Fruit fly (Drosophila melanogaster) whole organism, embryonic: ENCODE measurements around the gene pbl.

Source experiments
- B-H1 ChIP-seq: fragments of 200-800 bp; sonication (Bioruptor generic); IDR thresholded peaks from 3 replicates; pipeline ENCODE4 v1.3.6; 2022; ENCODE audit warnings: missing biosample characterization, missing genetic modification characterization
- BtbVII ChIP-seq: fragments of 200-800 bp; sonication (Bioruptor generic); optimal IDR thresholded peaks from 3 replicates; lab custom pipeline; 2017; ENCODE audit warnings: missing biosample characterization, mild to moderate bottlenecking, missing genetic modification characterization
- CG10267 ChIP-seq: fragments of 200-800 bp; sonication (Bioruptor generic); optimal IDR thresholded peaks from 2 replicates; lab custom pipeline; 2018; ENCODE audit warnings: missing biosample characterization, mild to moderate bottlenecking, missing genetic modification characterization, moderate library complexity
- CG10654 ChIP-seq: fragments of 200-800 bp; sonication (Bioruptor generic); optimal IDR thresholded peaks from 2 replicates; lab custom pipeline; 2016; ENCODE audit warnings: missing biosample characterization, missing genetic modification characterization
- CG12236 ChIP-seq: fragments of 200-800 bp; sonication (Bioruptor generic); optimal IDR thresholded peaks from 2 replicates; lab custom pipeline; 2016; ENCODE audit warnings: missing biosample characterization, missing genetic modification characterization
- CG12659 ChIP-seq: fragments of 200-800 bp; sonication (Bioruptor generic); optimal IDR thresholded peaks from 3 replicates; lab custom pipeline; 2017; ENCODE audit warnings: mild to moderate bottlenecking, missing biosample characterization, missing genetic modification reagents, missing genetic modification characterization
- CG12744 ChIP-seq: fragments of 200-800 bp; sonication (Bioruptor generic); optimal IDR thresholded peaks from 2 replicates; lab custom pipeline; 2016; ENCODE audit warnings: missing biosample characterization, missing genetic modification characterization
- CG13296 ChIP-seq: fragments of 200-800 bp; sonication (Bioruptor generic); optimal IDR thresholded peaks from 3 replicates; lab custom pipeline; 2018; ENCODE audit warnings: missing biosample characterization, mild to moderate bottlenecking, missing genetic modification characterization
- CG13424 ChIP-seq: fragments of 200-800 bp; sonication (Bioruptor generic); optimal IDR thresholded peaks from 2 replicates; lab custom pipeline; 2019; ENCODE audit warnings: missing biosample characterization, mild to moderate bottlenecking, missing genetic modification characterization, moderate library complexity
- CG16815 ChIP-seq: fragments of 200-800 bp; sonication (Bioruptor generic); optimal IDR thresholded peaks from 3 replicates; lab custom pipeline; 2017; ENCODE audit warnings: missing biosample characterization, mild to moderate bottlenecking, missing genetic modification characterization
- CG17359 ChIP-seq: fragments of 200-800 bp; sonication (Bioruptor generic); optimal IDR thresholded peaks from 3 replicates; lab custom pipeline; 2018; ENCODE audit warnings: missing biosample characterization, mild to moderate bottlenecking, missing genetic modification characterization, moderate library complexity
- CG18599 ChIP-seq: fragments of 200-800 bp; sonication (Bioruptor generic); optimal IDR thresholded peaks from 3 replicates; lab custom pipeline; 2017; ENCODE audit warnings: missing biosample characterization, missing genetic modification characterization, mild to moderate bottlenecking, moderate library complexity, missing genetic modification reagents
- CG2120 ChIP-seq: fragments of 200-800 bp; sonication (Bioruptor generic); optimal IDR thresholded peaks from 3 replicates; lab custom pipeline; 2016; ENCODE audit warnings: missing biosample characterization, missing genetic modification characterization
- CG2712 ChIP-seq: fragments of 200-800 bp; optimal IDR thresholded peaks from 3 replicates; lab custom pipeline; 2019; ENCODE audit warnings: missing biosample characterization, mild to moderate bottlenecking, missing genetic modification characterization, moderate library complexity
- CG2875 ChIP-seq: fragments of 200-800 bp; sonication (Bioruptor generic); optimal IDR thresholded peaks from 2 replicates; lab custom pipeline; 2017; ENCODE audit warnings: missing biosample characterization, mild to moderate bottlenecking, missing genetic modification characterization, missing genetic modification reagents
- CG33557 ChIP-seq: fragments of 200-800 bp; sonication (Bioruptor generic); optimal IDR thresholded peaks from 2 replicates; lab custom pipeline; 2019; ENCODE audit warnings: missing biosample characterization, mild to moderate bottlenecking, missing genetic modification characterization, moderate library complexity
- CG4820 ChIP-seq: fragments of 200-800 bp; sonication (Bioruptor generic); optimal IDR thresholded peaks from 3 replicates; lab custom pipeline; 2016; ENCODE audit warnings: missing biosample characterization, missing genetic modification characterization
- CG8281 ChIP-seq: fragments of 200-800 bp; sonication (Bioruptor generic); optimal IDR thresholded peaks from 2 replicates; lab custom pipeline; 2018; ENCODE audit warnings: missing biosample characterization, mild to moderate bottlenecking, missing genetic modification characterization, moderate library complexity
- CoRest ChIP-seq: fragments of 200-800 bp; sonication (Bioruptor generic); optimal IDR thresholded peaks from 3 replicates; lab custom pipeline; 2018; ENCODE audit warnings: missing biosample characterization, mild to moderate bottlenecking, missing genetic modification characterization, moderate library complexity
- HHEX ChIP-seq: fragments of 200-800 bp; sonication (Bioruptor generic); optimal IDR thresholded peaks from 3 replicates; lab custom pipeline; 2017; ENCODE audit warnings: missing biosample characterization, mild to moderate bottlenecking, missing genetic modification characterization, missing genetic modification reagents
- Max ChIP-seq: fragments of 200-800 bp; sonication (Bioruptor generic); optimal IDR thresholded peaks from 2 replicates; lab custom pipeline; 2016; ENCODE audit warnings: missing biosample characterization, mild to moderate bottlenecking, missing genetic modification characterization
- Med ChIP-seq: fragments of 200-800 bp; sonication (Bioruptor generic); peaks from one replicate; lab custom pipeline; 2016; ENCODE audit warnings: missing biosample characterization, missing genetic modification characterization, mild to moderate bottlenecking, inconsistent platforms, moderate library complexity
- PHDP ChIP-seq: fragments of 200-800 bp; sonication (Bioruptor generic); optimal IDR thresholded peaks from 3 replicates; lab custom pipeline; 2018; ENCODE audit warnings: missing biosample characterization, mild to moderate bottlenecking, missing genetic modification characterization, moderate library complexity
- Pdp1 ChIP-seq, 2 experiments: fragments of 200-800 bp; sonication (Bioruptor generic); optimal IDR thresholded peaks; 3 replicates each; lab custom pipeline; 2016; ENCODE audit warnings: missing biosample characterization in 2 of 2, missing genetic modification characterization in 2 of 2, mild to moderate bottlenecking in 1 of 2, moderate library complexity in 1 of 2
- Xrp1 ChIP-seq: fragments of 200-800 bp; sonication (Bioruptor generic); IDR thresholded peaks from 2 replicates; pipeline ENCODE4 v1.3.6; 2022; ENCODE audit warnings: missing biosample characterization, missing genetic modification characterization
- az2 ChIP-seq: fragments of 200-800 bp; sonication (Bioruptor generic); optimal IDR thresholded peaks from 3 replicates; lab custom pipeline; 2016; ENCODE audit warnings: missing biosample characterization, missing genetic modification characterization
- cg ChIP-seq: fragments of 200-800 bp; sonication (Bioruptor generic); optimal IDR thresholded peaks from 3 replicates; lab custom pipeline; 2019; ENCODE audit warnings: missing biosample characterization, mild to moderate bottlenecking, missing genetic modification characterization, moderate library complexity
- cwo ChIP-seq: fragments of 200-800 bp; sonication (Bioruptor generic); optimal IDR thresholded peaks from 3 replicates; lab custom pipeline; 2017; ENCODE audit warnings: missing biosample characterization, missing genetic modification characterization, mild to moderate bottlenecking, moderate library complexity, missing genetic modification reagents
- dmrt11E ChIP-seq: fragments of 200-800 bp; sonication (Bioruptor generic); optimal IDR thresholded peaks from 3 replicates; lab custom pipeline; 2018; ENCODE audit warnings: missing biosample characterization, mild to moderate bottlenecking, missing genetic modification characterization, moderate library complexity
- dmrt99B ChIP-seq: fragments of 200-800 bp; sonication (Bioruptor generic); optimal IDR thresholded peaks from 2 replicates; lab custom pipeline; 2018; ENCODE audit warnings: missing biosample characterization, mild to moderate bottlenecking, missing genetic modification characterization, moderate library complexity
- esg ChIP-seq: fragments of 200-800 bp; sonication (Bioruptor generic); conservative IDR thresholded peaks from 2 replicates; pipeline ENCODE4 v1.3.6; 2022; ENCODE audit warnings: missing biosample characterization, missing genetic modification characterization
- eve ChIP-seq, 2 experiments: fragments of >200 bp; optimal IDR thresholded peaks; 2 replicates each; lab custom pipeline; 2017; ENCODE audit warnings: missing biosample characterization in 2 of 2, missing genetic modification characterization in 2 of 2
- lab ChIP-seq: fragments of 200-800 bp; sonication (Bioruptor generic); optimal IDR thresholded peaks from 3 replicates; lab custom pipeline; 2017; ENCODE audit warnings: missing biosample characterization, missing genetic modification characterization, mild to moderate bottlenecking, moderate library complexity, missing genetic modification reagents
- lov ChIP-seq, 2 experiments: fragments of 200-800 bp in 1 of 2; fragments of >200 bp in 1 of 2; sonication (Bioruptor generic) in 1 of 2; IDR thresholded peaks in 1 of 2; optimal IDR thresholded peaks in 1 of 2; 2 replicates in 1 of 2; 3 replicates in 1 of 2; pipeline versions ENCODE4 v1.3.6 to Lab custom; 2017 to 2022; ENCODE audit warnings: missing biosample characterization in 1 of 2, missing genetic modification characterization in 1 of 2
- nerfin-1 ChIP-seq: fragments of 200-800 bp; sonication (Bioruptor generic); optimal IDR thresholded peaks from 3 replicates; lab custom pipeline; 2019; ENCODE audit warnings: missing biosample characterization, mild to moderate bottlenecking, missing genetic modification characterization, moderate library complexity
- odd ChIP-seq: fragments of 200-800 bp; sonication (Bioruptor generic); optimal IDR thresholded peaks from 2 replicates; lab custom pipeline; 2017; ENCODE audit warnings: missing biosample characterization, mild to moderate bottlenecking, missing genetic modification characterization
- pan ChIP-seq, 4 experiments: fragments of >200 bp in 3 of 4; fragments of 200-800 bp in 1 of 4; sonication (Bioruptor generic) in 1 of 4; optimal IDR thresholded peaks in 3 of 4; IDR thresholded peaks in 1 of 4; 2 replicates each; pipeline versions ENCODE4 v1.3.6 to Lab custom; 2017 to 2022; ENCODE audit warnings: missing biosample characterization in 2 of 4, missing genetic modification characterization in 2 of 4, mixed read lengths in 1 of 4
- phol ChIP-seq: fragments of 200-800 bp; sonication (Bioruptor generic); optimal IDR thresholded peaks from 3 replicates; lab custom pipeline; 2018; ENCODE audit warnings: missing biosample characterization, mild to moderate bottlenecking, missing genetic modification characterization, moderate library complexity
- prd ChIP-seq, 3 experiments: fragments of >200 bp in 2 of 3; fragments of 200-800 bp in 1 of 3; sonication (Bioruptor generic) in 1 of 3; optimal IDR thresholded peaks in 2 of 3; IDR thresholded peaks in 1 of 3; 2 replicates in 2 of 3; 3 replicates in 1 of 3; pipeline versions ENCODE4 v1.3.6 to Lab custom; 2017 to 2022; ENCODE audit warnings: missing biosample characterization in 1 of 3, missing genetic modification characterization in 1 of 3
- row ChIP-seq: fragments of 200-800 bp; sonication (Bioruptor generic); IDR thresholded peaks from 3 replicates; pipeline ENCODE4 v1.3.6; 2022; ENCODE audit warnings: missing biosample characterization, missing genetic modification characterization
- sc ChIP-seq, 3 experiments: fragments of >200 bp in 2 of 3; fragments of 200-800 bp in 1 of 3; sonication (Bioruptor generic) in 1 of 3; optimal IDR thresholded peaks; 2 replicates in 2 of 3; 3 replicates in 1 of 3; lab custom pipeline; 2017; ENCODE audit warnings: mild to moderate bottlenecking in 1 of 3, missing biosample characterization in 1 of 3, missing genetic modification characterization in 1 of 3, missing genetic modification reagents in 1 of 3
- sens-2 ChIP-seq: fragments of 200-800 bp; sonication (Bioruptor generic); IDR thresholded peaks from 2 replicates; pipeline ENCODE4 v1.3.6; 2022; ENCODE audit warnings: missing biosample characterization, missing genetic modification characterization
- slp2 ChIP-seq: fragments of 200-800 bp; sonication (Bioruptor generic); optimal IDR thresholded peaks from 2 replicates; lab custom pipeline; 2016; ENCODE audit warnings: missing biosample characterization, missing genetic modification characterization
- so ChIP-seq: fragments of 200-800 bp; sonication (Bioruptor generic); IDR thresholded peaks from 3 replicates; pipeline ENCODE4 v1.3.6; 2022; ENCODE audit warnings: missing biosample characterization, missing genetic modification characterization
- ssp ChIP-seq: fragments of 200-800 bp; sonication (Bioruptor generic); IDR thresholded peaks from 2 replicates; pipeline ENCODE4 v1.3.6; 2022; ENCODE audit warnings: missing biosample characterization, missing genetic modification characterization

Gene pbl

DNA sequence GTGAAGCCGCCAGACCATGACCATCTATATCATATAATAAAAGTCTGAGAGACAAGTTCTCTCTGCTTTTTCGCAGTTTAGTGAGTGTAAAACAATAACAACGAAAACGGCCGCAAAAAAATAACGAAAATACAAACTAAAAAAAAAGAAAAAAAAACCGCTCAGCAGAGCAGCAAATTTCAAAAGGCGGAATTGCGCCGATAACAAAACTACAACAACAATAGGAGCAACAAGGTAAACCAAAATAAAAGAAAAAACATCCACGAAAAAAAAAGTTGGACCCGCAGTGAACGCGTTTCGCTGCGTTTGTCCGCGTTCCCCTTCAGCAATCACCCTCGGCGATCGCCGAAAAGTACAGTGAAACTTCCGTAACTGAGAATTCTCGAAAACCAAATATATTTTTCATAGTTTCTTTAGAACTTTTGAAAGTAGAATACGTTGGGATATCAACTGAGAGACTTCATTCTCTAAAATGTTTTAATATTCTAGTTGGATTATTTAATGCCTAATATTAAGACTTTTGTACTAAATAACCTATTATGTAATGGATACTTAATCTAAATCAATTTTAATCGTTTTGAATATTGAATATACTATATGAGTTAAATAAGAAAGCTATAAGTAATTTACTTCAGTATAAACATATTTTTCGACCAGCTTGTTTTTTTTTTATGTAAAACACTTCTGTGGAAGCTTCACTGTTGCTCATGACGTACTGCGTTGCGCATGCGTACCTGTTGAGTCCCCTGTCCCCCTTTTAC lies 36.0 kb downstream of the pbl start (continued):
- TF ChIP-seq sens-2 (GFP tag; lab: Robert Waterston, UW), result no peak
- no peak for TF ChIP-seq prd (optimal IDR thresholded peaks at IDR 0.05; lab: Kevin White, UChicago)
- TF ChIP-seq prd (GFP tag; IDR thresholded peaks at IDR 0.05; lab: Robert Waterston, UW), result peak; percentile 59; the same call in 1 of the 3 replicates
- TF ChIP-seq ssp (GFP tag; lab: Robert Waterston, UW), result peak; percentile 38; the same call in 1 of the 2 replicates
- TF ChIP-seq sc (optimal IDR thresholded peaks at IDR 0.05; lab: Kevin White, UChicago), result no peak
- TF ChIP-seq sc (GFP tag; optimal IDR thresholded peaks at IDR 0.05; lab: Kevin White, UChicago), result peak; percentile 44
- TF ChIP-seq dmrt99B (tag; lab: Kevin White, UChicago), result peak; percentile 70
- no peak for TF ChIP-seq CG12744
- peak; percentile 57 for TF ChIP-seq Xrp1
- TF ChIP-seq Pdp1 (GFP tag; optimal IDR thresholded peaks at IDR 0.05; lab: Kevin White, UChicago), result peak; percentile 6 to 80
- peak; percentile 48 for TF ChIP-seq CG12659
- 0 out of 3 replicates have a peak, but pooled peaks have one; percentile 16 for TF ChIP-seq B-H1 (GFP tag; lab: Robert Waterston, UW)
- no peak for TF ChIP-seq CG12236 (GFP tag; lab: Kevin White, UChicago)
- TF ChIP-seq phol (tag; lab: Kevin White, UChicago), result peak; percentile 67
- TF ChIP-seq CG13296, result no peak
- TF ChIP-seq lab (GFP tag; lab: Kevin White, UChicago), result peak; percentile 32
- TF ChIP-seq CG2712 (tag; lab: Kevin White, UChicago), result peak; percentile 63
- TF ChIP-seq CG10654 (GFP tag; lab: Kevin White, UChicago), result peak; percentile 1
- TF ChIP-seq CG13424 (tag; lab: Kevin White, UChicago), result peak; percentile 63
- TF ChIP-seq row, result peak; percentile 71
- TF ChIP-seq CG17359 (tag; lab: Kevin White, UChicago), result peak; percentile 49
- peak; percentile 46 for TF ChIP-seq CG4820 (GFP tag; lab: Kevin White, UChicago)
- peak; percentile 42 for TF ChIP-seq nerfin-1 (tag; lab: Kevin White, UChicago)
- TF ChIP-seq CG10267 (tag; lab: Kevin White, UChicago), result peak; percentile 64
- TF ChIP-seq CG18599 (GFP tag; lab: Kevin White, UChicago), result peak; percentile 49
- TF ChIP-seq eve (GFP tag; optimal IDR thresholded peaks at IDR 0.05; lab: Kevin White, UChicago), result peak in 1 of 2 experiments; percentile 50
- TF ChIP-seq cwo (GFP tag; lab: Kevin White, UChicago), result peak; percentile 26
- TF ChIP-seq lov (optimal IDR thresholded peaks at IDR 0.05; lab: Kevin White, UChicago), result no peak
- TF ChIP-seq lov (GFP tag; IDR thresholded peaks at IDR 0.05; lab: Robert Waterston, UW), result no peak
- peak; percentile 69 for TF ChIP-seq CG33557 (GFP tag; lab: Kevin White, UChicago)
- TF ChIP-seq PHDP, result peak; percentile 39
- TF ChIP-seq pan (optimal IDR thresholded peaks at IDR 0.05; lab: Kevin White, UChicago), result no peak
- peak in 1 of 2 experiments; percentile 36 for TF ChIP-seq pan (GFP tag; optimal IDR thresholded peaks at IDR 0.05 in 1 of 2, IDR thresholded peaks at IDR 0.05 in 1 of 2)
- TF ChIP-seq so (GFP tag; lab: Robert Waterston, UW), result no peak
- TF ChIP-seq dmrt11E (tag; lab: Kevin White, UChicago), result peak; percentile 75
- TF ChIP-seq esg (GFP tag; lab: Robert Waterston, UW), result peak; percentile 47; the same call in 1 of the 2 replicates
- TF ChIP-seq HHEX, result peak; percentile 30
- TF ChIP-seq az2 (GFP tag; lab: Kevin White, UChicago), result peak; percentile 65
- no peak for TF ChIP-seq cg (GFP tag; lab: Kevin White, UChicago)
- TF ChIP-seq Med (GFP tag; lab: Kevin White, UChicago), result peak; percentile 59
- TF ChIP-seq odd (GFP tag; lab: Kevin White, UChicago), result peak; percentile 55
- peak; percentile 22 for TF ChIP-seq Max (GFP tag; lab: Kevin White, UChicago)
- TF ChIP-seq BtbVII (GFP tag; lab: Kevin White, UChicago), result peak; percentile 59
- TF ChIP-seq CG16815 (GFP tag; lab: Kevin White, UChicago), result peak; percentile 69
- peak; percentile 11 for TF ChIP-seq CG8281 (tag; lab: Kevin White, UChicago)
- peak; percentile 63 for TF ChIP-seq CG2120 (GFP tag; lab: Kevin White, UChicago)
- no peak for TF ChIP-seq slp2
- peak; percentile 11 for TF ChIP-seq CG2875 (GFP tag; lab: Kevin White, UChicago)
- peak; percentile 73 for TF ChIP-seq CoRest
